Fruit fly (Drosophila melanogaster) whole organism, pupa: ENCODE data around the gene raptor.

Source experiments
- CG14655 ChIP-seq: fragments of 200-800 bp; sonication (Bioruptor generic); optimal IDR thresholded peaks from 3 replicates; lab custom pipeline; 2017; ENCODE audit warnings: mild to moderate bottlenecking, missing biosample characterization, missing genetic modification reagents, missing genetic modification characterization
- CG15710 ChIP-seq: fragments of 200-800 bp; sonication (Bioruptor generic); optimal IDR thresholded peaks from 2 replicates; lab custom pipeline; 2018; ENCODE audit warnings: missing biosample characterization, mild to moderate bottlenecking, missing genetic modification characterization, moderate library complexity
- CG34367 ChIP-seq: fragments of 200-800 bp; sonication (Bioruptor generic); optimal IDR thresholded peaks from 2 replicates; lab custom pipeline; 2018; ENCODE audit warnings: missing biosample characterization, mild to moderate bottlenecking, missing genetic modification characterization
- CG4496 ChIP-seq: fragments of 200-800 bp; sonication (Bioruptor generic); IDR thresholded peaks from 3 replicates; pipeline ENCODE4 v1.3.6; 2022; ENCODE audit warnings: missing biosample characterization, missing genetic modification characterization
- CG8159 ChIP-seq: fragments of 200-800 bp; sonication (Bioruptor generic); optimal IDR thresholded peaks from 3 replicates; lab custom pipeline; 2018; ENCODE audit warnings: missing biosample characterization, mild to moderate bottlenecking, missing genetic modification characterization, moderate library complexity
- CG8301 ChIP-seq: fragments of 200-800 bp; sonication (Bioruptor generic); optimal IDR thresholded peaks from 2 replicates; lab custom pipeline; 2018; ENCODE audit warnings: missing biosample characterization, mild to moderate bottlenecking, missing genetic modification characterization
- CG9948 ChIP-seq: fragments of 200-800 bp; sonication (Bioruptor generic); optimal IDR thresholded peaks from 2 replicates; lab custom pipeline; 2018; ENCODE audit warnings: missing biosample characterization, mild to moderate bottlenecking, missing genetic modification characterization, moderate library complexity
- D1 ChIP-seq: fragments of 200-800 bp; sonication (Bioruptor generic); optimal IDR thresholded peaks from 2 replicates; lab custom pipeline; 2018; ENCODE audit warnings: missing biosample characterization, mild to moderate bottlenecking, missing genetic modification characterization, moderate library complexity
- EcR ChIP-seq: fragments of 200-800 bp; sonication (Bioruptor generic); optimal IDR thresholded peaks from 3 replicates; lab custom pipeline; 2019; ENCODE audit warnings: missing biosample characterization, missing genetic modification characterization, mild to moderate bottlenecking, moderate library complexity, missing genetic modification reagents
- Ets98B ChIP-seq: fragments of 200-800 bp; sonication (Bioruptor generic); IDR thresholded peaks from 2 replicates; pipeline ENCODE4 v1.3.6; 2022; ENCODE audit warnings: missing biosample characterization, missing genetic modification characterization
- Snoo ChIP-seq: fragments of 200-800 bp; sonication (Bioruptor generic); optimal IDR thresholded peaks from 3 replicates; lab custom pipeline; 2017; ENCODE audit warnings: missing biosample characterization, mild to moderate bottlenecking, missing genetic modification characterization, inconsistent platforms
- rn ChIP-seq: fragments of 200-800 bp; sonication (Bioruptor generic); IDR thresholded peaks from 2 replicates; pipeline ENCODE4 v1.3.6; 2022; ENCODE audit warnings: missing biosample characterization, missing genetic modification characterization

- TF ChIP-seq Snoo (tag; lab: Kevin White, UChicago) (no peak), CG9948 (tag; lab: Kevin White, UChicago) (no peak), rn (GFP tag; lab: Robert Waterston, UW) (no peak), CG8301 (tag; lab: Kevin White, UChicago) (no peak), CG4496 (0 out of 3 replicates have a peak, but pooled peaks have one; percentile 45), CG8159 (tag; lab: Kevin White, UChicago) (no peak), Ets98B (peak; percentile 32; the same call in 1 of the 2 replicates), D1 (tag; lab: Kevin White, UChicago) (no peak), CG34367 (no peak), CG14655 (GFP tag; lab: Kevin White, UChicago) (no peak), EcR (no peak), CG15710 (tag; lab: Kevin White, UChicago) (no peak)
These were observed at the start of gene raptor for dm6 chrX:6089679-6090460.
